Worm (Caenorhabditis elegans): ENCODE results near the gene cest-13.

- TF ChIP-seq zag-1 (tag; optimal IDR thresholded peaks at IDR 0.05) (no peak), skn-1 (tag; optimal IDR thresholded peaks at IDR 0.05) (no peak), lin-15B (tag; optimal IDR thresholded peaks at IDR 0.05) (no peak), mep-1 (tag; optimal IDR thresholded peaks at IDR 0.05) (no peak), mab-9 (GFP tag; IDR thresholded peaks at IDR 0.05) (no peak), unc-62 (GFP tag; optimal IDR thresholded peaks at IDR 0.05) (no peak), lsy-2 (tag; optimal IDR thresholded peaks at IDR 0.05) (no peak), snpc-4 (tag; optimal IDR thresholded peaks at IDR 0.05) (no peak), sup-37 (GFP tag; optimal IDR thresholded peaks at IDR 0.05) (no peak), lin-13 (GFP tag; optimal IDR thresholded peaks at IDR 0.05) (no peak), nhr-28 (tag; optimal IDR thresholded peaks at IDR 0.05) (no peak)
Measured at ce11 chrX:13774144-13774543, 14.1 kb downstream of the cest-13 start.

Measured in whole organism, L1 larva.